Worm (Caenorhabditis elegans) whole organism, L3 larva: ENCODE measurements around the gene nspe-1.

ENCODE experiments used
- R02D3.7 ChIP-seq: fragments of 150-350 bp; optimal IDR thresholded peaks from 2 replicates; lab custom pipeline; 2014; ENCODE audit warnings: missing biosample characterization, missing genetic modification characterization
- ZK546.5 ChIP-seq: sonication (generic microtip); optimal IDR thresholded peaks from 2 replicates; lab custom pipeline; 2017; ENCODE audit warnings: missing biosample characterization, missing genetic modification characterization
- aly-2 ChIP-seq: fragments of 150-350 bp; optimal IDR thresholded peaks from 2 replicates; lab custom pipeline; 2014; ENCODE audit warnings: missing biosample characterization, missing genetic modification characterization
- ceh-16 ChIP-seq: sonication (generic microtip); optimal IDR thresholded peaks from 2 replicates; lab custom pipeline; 2017; ENCODE audit warnings: missing biosample characterization, missing genetic modification characterization
- ceh-28 ChIP-seq: fragments of 150-350 bp; optimal IDR thresholded peaks from 2 replicates; lab custom pipeline; 2014; ENCODE audit warnings: missing biosample characterization, missing genetic modification reagents, missing genetic modification characterization
- daf-12 ChIP-seq: fragments of 150-350 bp; optimal IDR thresholded peaks from 2 replicates; lab custom pipeline; 2014; ENCODE audit warnings: missing biosample characterization, missing genetic modification reagents, missing genetic modification characterization
- egl-5 ChIP-seq: fragments of 150-350 bp; optimal IDR thresholded peaks from 2 replicates; lab custom pipeline; 2017; ENCODE audit warnings: missing biosample characterization, missing genetic modification reagents, missing genetic modification characterization, inconsistent platforms
- elt-1 ChIP-seq: fragments of 150-350 bp; optimal IDR thresholded peaks from 2 replicates; lab custom pipeline; 2014; ENCODE audit warnings: missing biosample characterization, missing genetic modification characterization
- elt-2 ChIP-seq: sonication (generic microtip); optimal IDR thresholded peaks from 2 replicates; lab custom pipeline; 2016; ENCODE audit warnings: missing genetic modification reagents, mild to moderate bottlenecking, missing genetic modification characterization, missing compliant biosample characterization
- elt-3 ChIP-seq, 3 experiments: fragments of 150-350 bp in 1 of 3; sonication (generic microtip) in 2 of 3; optimal IDR thresholded peaks; 2 replicates in 2 of 3; 4 replicates in 1 of 3; lab custom pipeline; 2014 to 2017; ENCODE audit warnings: missing biosample characterization in 3 of 3, missing genetic modification characterization in 3 of 3
- eor-1 ChIP-seq, 2 experiments: fragments of 150-350 bp; optimal IDR thresholded peaks; 2 replicates each; lab custom pipeline; 2014 to 2018; ENCODE audit warnings: missing biosample characterization in 2 of 2, missing genetic modification characterization in 2 of 2
- fkh-10 ChIP-seq: sonication (generic microtip); optimal IDR thresholded peaks from 2 replicates; lab custom pipeline; 2017; ENCODE audit warnings: missing biosample characterization, missing genetic modification reagents, missing genetic modification characterization
- fos-1 ChIP-seq: fragments of 150-350 bp; optimal IDR thresholded peaks from 2 replicates; lab custom pipeline; 2014; ENCODE audit warnings: missing biosample characterization, missing genetic modification characterization
- hmg-11 ChIP-seq: sonication (generic microtip); optimal IDR thresholded peaks from 2 replicates; lab custom pipeline; 2016; ENCODE audit warnings: missing genetic modification characterization, missing compliant biosample characterization
- lin-15B ChIP-seq: fragments of 150-350 bp; optimal IDR thresholded peaks from 2 replicates; lab custom pipeline; 2014; ENCODE audit warnings: missing biosample characterization, missing genetic modification characterization
- lsy-12 ChIP-seq: sonication (generic microtip); optimal IDR thresholded peaks from 2 replicates; lab custom pipeline; 2016; ENCODE audit warnings: mild to moderate bottlenecking, missing genetic modification characterization, missing compliant biosample characterization
- mdl-1 ChIP-seq: fragments of 150-350 bp; optimal IDR thresholded peaks from 2 replicates; lab custom pipeline; 2014; ENCODE audit warnings: missing biosample characterization, missing genetic modification characterization
- mml-1 ChIP-seq: fragments of 150-350 bp; sonication (generic microtip); optimal IDR thresholded peaks from 3 replicates; lab custom pipeline; 2014; ENCODE audit warnings: missing biosample characterization, missing genetic modification characterization
- nfya-1 ChIP-seq: sonication (generic microtip); optimal IDR thresholded peaks from 2 replicates; lab custom pipeline; 2017; ENCODE audit warnings: missing genetic modification characterization, mild to moderate bottlenecking, missing compliant biosample characterization, antibody characterized with exemption, moderate library complexity; ENCODE audit not compliant: insufficient read depth
- nhr-12 ChIP-seq: fragments of 150-350 bp; optimal IDR thresholded peaks from 2 replicates; lab custom pipeline; 2014; ENCODE audit warnings: missing biosample characterization, missing genetic modification characterization
- nhr-23 ChIP-seq: fragments of 150-350 bp; optimal IDR thresholded peaks from 2 replicates; lab custom pipeline; 2014; ENCODE audit warnings: missing biosample characterization, missing genetic modification reagents, missing genetic modification characterization
- nhr-237 ChIP-seq: fragments of 150-350 bp; optimal IDR thresholded peaks from 2 replicates; lab custom pipeline; 2014; ENCODE audit warnings: missing biosample characterization, missing genetic modification characterization
- nhr-25 ChIP-seq: sonication (generic microtip); optimal IDR thresholded peaks from 2 replicates; lab custom pipeline; 2017; ENCODE audit warnings: missing biosample characterization, missing genetic modification characterization
- nhr-28 ChIP-seq: fragments of 150-350 bp; optimal IDR thresholded peaks from 2 replicates; lab custom pipeline; 2014; ENCODE audit warnings: missing biosample characterization, missing genetic modification characterization
- nhr-43 ChIP-seq: sonication (generic microtip); optimal IDR thresholded peaks from 2 replicates; lab custom pipeline; 2016; ENCODE audit warnings: mild to moderate bottlenecking, missing genetic modification characterization, missing compliant biosample characterization; ENCODE audit not compliant: poor library complexity, severe bottlenecking
- nhr-67 ChIP-seq: fragments of 150-350 bp; optimal IDR thresholded peaks from 2 replicates; lab custom pipeline; 2014; ENCODE audit warnings: missing biosample characterization, missing genetic modification characterization
- nhr-76 ChIP-seq: fragments of 150-350 bp; sonication (generic microtip); optimal IDR thresholded peaks from 5 replicates; lab custom pipeline; 2014; ENCODE audit warnings: missing biosample characterization, missing genetic modification characterization
- pha-4 ChIP-seq: fragments of 150-350 bp; optimal IDR thresholded peaks from 2 replicates; lab custom pipeline; 2014; ENCODE audit warnings: missing biosample characterization, missing genetic modification reagents, missing genetic modification characterization
- pqm-1 ChIP-seq: fragments of 150-350 bp; optimal IDR thresholded peaks from 2 replicates; lab custom pipeline; 2017; ENCODE audit warnings: missing biosample characterization, missing genetic modification characterization, inconsistent platforms
- sea-2 ChIP-seq: fragments of 150-350 bp; sonication (generic microtip); optimal IDR thresholded peaks from 4 replicates; lab custom pipeline; 2014; ENCODE audit warnings: missing biosample characterization, missing genetic modification reagents, missing genetic modification characterization
- skn-1 ChIP-seq: fragments of 150-350 bp; optimal IDR thresholded peaks from 2 replicates; lab custom pipeline; 2014; ENCODE audit warnings: missing biosample characterization, missing genetic modification characterization
- snpc-4 ChIP-seq: fragments of 150-350 bp; optimal IDR thresholded peaks from 2 replicates; lab custom pipeline; 2014; ENCODE audit warnings: missing biosample characterization, missing genetic modification characterization
- tbx-2 ChIP-seq: sonication (generic microtip); optimal IDR thresholded peaks from 2 replicates; lab custom pipeline; 2016; ENCODE audit warnings: mild to moderate bottlenecking, missing genetic modification characterization, missing compliant biosample characterization
- unc-39 ChIP-seq: sonication (generic microtip); optimal IDR thresholded peaks from 4 replicates; lab custom pipeline; 2017; ENCODE audit warnings: missing biosample characterization, missing genetic modification characterization
- unc-62 ChIP-seq: fragments of 150-350 bp; sonication (generic microtip); optimal IDR thresholded peaks from 4 replicates; lab custom pipeline; 2014; ENCODE audit warnings: missing biosample characterization, missing genetic modification reagents, missing genetic modification characterization
- zag-1 ChIP-seq: fragments of 150-350 bp; optimal IDR thresholded peaks from 2 replicates; lab custom pipeline; 2014; ENCODE audit warnings: missing biosample characterization, missing genetic modification characterization
- ztf-11 ChIP-seq: fragments of 150-350 bp; optimal IDR thresholded peaks from 2 replicates; lab custom pipeline; 2014; ENCODE audit warnings: missing biosample characterization, missing genetic modification characterization

nspe-1 gene

DNA sequence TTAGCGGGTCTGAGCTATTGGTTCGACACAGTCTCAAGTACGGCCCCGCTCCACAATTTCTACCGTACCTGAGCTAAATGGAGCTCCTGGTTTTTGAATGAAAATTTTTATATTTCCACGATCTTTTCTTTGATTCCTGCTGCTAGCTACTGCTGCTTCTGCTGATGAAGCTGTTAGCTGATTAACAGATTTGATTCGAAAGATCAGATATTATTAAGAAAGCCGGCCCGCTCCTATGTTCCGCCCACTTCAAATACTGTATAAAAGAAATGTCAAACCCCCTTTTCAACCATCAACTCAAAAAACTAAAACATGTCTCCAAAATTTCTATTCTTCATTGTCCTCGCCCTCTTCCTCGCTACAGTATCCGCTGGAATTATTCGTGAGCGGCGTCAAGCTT lies 3.1 kb downstream of the nspe-1 start, which contains the start of gene nspe-3:
TSS of gene nspe-3 (plus strand) at position 301 of the 400 bp plus-strand sequence.
- no peak for TF ChIP-seq nhr-28 (tag; lab: Kevin White, UChicago)
- TF ChIP-seq elt-2: no peak
- no peak for TF ChIP-seq pha-4
- TF ChIP-seq eor-1 (tag; optimal IDR thresholded peaks at IDR 0.05; lab: Kevin White, UChicago): no peak
- no peak for TF ChIP-seq ZK546.5 (tag; lab: Kevin White, UChicago)
- no peak for TF ChIP-seq ceh-16 (tag; lab: Kevin White, UChicago)

DNA sequence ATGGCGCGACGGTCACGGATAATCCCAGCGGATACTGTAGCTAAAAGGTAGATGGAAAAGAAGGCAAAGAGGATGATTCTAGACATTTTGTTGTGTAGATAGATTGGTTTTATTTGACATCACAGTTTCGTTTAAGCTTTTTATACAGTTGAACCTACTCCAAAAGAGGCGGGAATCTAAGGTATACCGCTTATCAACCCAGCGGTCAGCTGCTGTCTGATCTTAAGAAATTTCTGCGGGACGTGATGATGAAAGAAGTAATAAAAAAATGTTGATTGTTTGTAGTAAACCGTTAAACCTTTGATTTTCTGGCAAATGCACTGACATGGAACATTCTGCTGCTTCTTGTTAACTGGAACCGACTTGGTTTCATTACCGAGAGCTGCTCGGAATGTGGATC lies 4.6 kb downstream of the nspe-1 start, which contains the start of gene nspe-6:
TSS of gene nspe-6 (minus strand) at position 101 of the 400 bp plus-strand sequence.
- no peak for TF ChIP-seq sea-2
- TF ChIP-seq pqm-1 (tag; lab: Kevin White, UChicago): no peak
- no peak for TF ChIP-seq hmg-11
- no peak for TF ChIP-seq mdl-1 (tag; lab: Kevin White, UChicago)
- TF ChIP-seq unc-39: no peak
- TF ChIP-seq nhr-237 (tag; lab: Kevin White, UChicago): no peak
- no peak for TF ChIP-seq zag-1 (tag; lab: Kevin White, UChicago)
- TF ChIP-seq lsy-12 (tag; lab: Kevin White, UChicago): no peak

DNA sequence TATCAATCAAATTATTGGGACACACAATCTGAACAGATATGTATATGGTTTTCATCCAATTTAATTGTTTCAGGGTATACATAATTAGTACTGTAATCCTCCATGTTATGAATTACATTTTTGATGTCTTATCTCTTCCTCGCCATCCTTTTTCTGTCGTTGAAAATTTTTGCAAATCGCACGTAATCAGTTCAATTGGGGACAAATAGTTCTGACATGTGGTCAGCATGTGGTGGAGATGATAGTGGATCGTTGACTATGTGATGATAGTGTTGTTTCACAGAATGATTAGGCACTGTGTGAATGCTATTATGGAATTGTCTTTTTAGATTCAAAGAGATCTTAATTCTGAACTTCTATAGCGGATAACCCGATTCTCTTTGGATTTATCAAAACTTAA lies 5.3 kb downstream of the nspe-1 start:
- TF ChIP-seq zag-1 (tag; lab: Kevin White, UChicago): no peak
- TF ChIP-seq nhr-12 (tag; lab: Kevin White, UChicago): no peak
- TF ChIP-seq eor-1 (tag; optimal IDR thresholded peaks at IDR 0.05; lab: Kevin White, UChicago): no peak
- TF ChIP-seq elt-1 (tag; lab: Kevin White, UChicago): no peak
- TF ChIP-seq lin-15B: no peak
- peak; percentile 91 for TF ChIP-seq nhr-43 (tag; lab: Kevin White, UChicago)
- no peak for TF ChIP-seq elt-3 (tag; optimal IDR thresholded peaks at IDR 0.05; lab: Kevin White, UChicago)
- TF ChIP-seq sea-2: no peak
- no peak for TF ChIP-seq snpc-4 (tag; lab: Kevin White, UChicago)
- no peak for TF ChIP-seq fkh-10 (GFP tag; lab: Kevin White, UChicago)
- no peak for TF ChIP-seq ztf-11 (tag; lab: Kevin White, UChicago)
- no peak for TF ChIP-seq mdl-1 (tag; lab: Kevin White, UChicago)
- peak; percentile 42 for TF ChIP-seq nhr-23 (tag; lab: Kevin White, UChicago)
- no peak for TF ChIP-seq nhr-237 (tag; lab: Kevin White, UChicago)

ce11 chrII:12612218-12612617 lies 8.4 kb downstream of the nspe-1 start, which contains the start of gene nspe-4:
Gene nspe-4 (plus strand): TSS chrII:12612518.
- TF ChIP-seq nfya-1 (tag; lab: Kevin White, UChicago) (no peak), nhr-25 (no peak), pqm-1 (tag; lab: Kevin White, UChicago) (no peak), fos-1 (tag; lab: Kevin White, UChicago) (no peak), zag-1 (tag; lab: Kevin White, UChicago) (no peak), ceh-28 (no peak), skn-1 (tag; lab: Kevin White, UChicago) (no peak), nhr-43 (tag; lab: Kevin White, UChicago) (no peak), egl-5 (tag; lab: Kevin White, UChicago) (no peak), nhr-76 (tag; lab: Kevin White, UChicago) (no peak), aly-2 (no peak), R02D3.7 (no peak), unc-62 (GFP tag; lab: Kevin White, UChicago) (no peak)

DNA sequence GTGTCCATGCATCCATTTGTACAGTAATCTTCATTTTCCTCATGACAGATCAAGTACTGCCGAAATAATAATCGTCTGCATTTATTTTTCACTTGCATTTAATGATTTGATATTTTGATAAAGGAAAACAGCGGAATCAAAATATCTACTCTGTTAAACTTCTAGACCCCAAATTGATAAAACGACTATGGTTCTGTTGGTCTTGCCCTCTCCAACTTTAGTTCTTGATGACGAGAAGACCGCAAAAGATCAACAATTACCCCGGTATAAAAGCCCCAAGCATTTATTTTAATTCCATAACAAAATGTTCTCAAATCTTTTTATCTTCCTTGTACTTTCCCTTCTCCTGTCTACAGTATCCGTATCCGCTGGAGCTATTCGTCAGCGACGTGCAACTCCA lies 12.0 kb downstream of the nspe-1 start, which contains the start of gene Y38E10A.9:
TSS of gene Y38E10A.9 (plus strand) at position 301 of the 400 bp plus-strand sequence.
- TF ChIP-seq ZK546.5 (tag; lab: Kevin White, UChicago) (no peak), nhr-67 (tag; lab: Kevin White, UChicago) (no peak), ceh-28 (no peak), tbx-2 (tag; lab: Kevin White, UChicago) (no peak), mml-1 (tag; lab: Kevin White, UChicago) (no peak), pha-4 (no peak), R02D3.7 (no peak), daf-12 (tag; lab: Kevin White, UChicago) (no peak), unc-39 (no peak), aly-2 (no peak), nhr-237 (tag; lab: Kevin White, UChicago) (no peak), elt-3 (tag; optimal IDR thresholded peaks at IDR 0.05; lab: Kevin White, UChicago) (no peak), elt-2 (no peak), nhr-28 (tag; lab: Kevin White, UChicago) (no peak)
- TF ChIP-seq, all 47 proteins: peak for 0
